Worm (Caenorhabditis elegans) whole organism, L4 larva: ENCODE data around the gene cdc-48.1.

ENCODE experiments used
- F37D6.2 ChIP-seq: sonication (generic microtip); optimal IDR thresholded peaks from 2 replicates; lab custom pipeline; 2016; ENCODE audit warnings: mild to moderate bottlenecking, missing genetic modification characterization, missing compliant biosample characterization
- F44E2.7 ChIP-seq: fragments of 200-800 bp; sonication (Bioruptor generic); IDR thresholded peaks from 2 replicates; pipeline ENCODE4 v2.1.2; 2022; ENCODE audit warnings: missing genetic modification characterization, missing compliant biosample characterization
- aha-1 ChIP-seq: fragments of 150-350 bp; peaks from one replicate; lab custom pipeline; 2014; ENCODE audit warnings: missing biosample characterization, missing genetic modification characterization
- aly-2 ChIP-seq: sonication (generic microtip); optimal IDR thresholded peaks from 2 replicates; lab custom pipeline; 2018; ENCODE audit warnings: missing biosample characterization, missing genetic modification characterization
- arid-1 ChIP-seq: fragments of 200-800 bp; sonication (Bioruptor generic); conservative IDR thresholded peaks from 2 replicates; pipeline ENCODE4 v1.3.6; 2022; ENCODE audit warnings: missing genetic modification reagents, missing genetic modification characterization, missing compliant biosample characterization
- ceh-20 ChIP-seq: fragments of 200-800 bp; sonication (Bioruptor generic); IDR thresholded peaks from 2 replicates; pipeline ENCODE4 v1.3.6; 2022; ENCODE audit warnings: missing genetic modification reagents, missing genetic modification characterization, missing compliant biosample characterization
- ceh-32 ChIP-seq: sonication (generic microtip); optimal IDR thresholded peaks from 2 replicates; lab custom pipeline; 2016; ENCODE audit warnings: mild to moderate bottlenecking, missing genetic modification characterization, missing compliant biosample characterization; ENCODE audit not compliant: poor library complexity
- ceh-44 ChIP-seq: fragments of 200-800 bp; sonication (Bioruptor generic); IDR thresholded peaks from 2 replicates; pipeline ENCODE4 v1.3.6; 2022; ENCODE audit warnings: missing genetic modification reagents, missing genetic modification characterization, missing compliant biosample characterization
- daf-12 ChIP-seq: fragments of 150-350 bp; optimal IDR thresholded peaks from 2 replicates; lab custom pipeline; 2014; ENCODE audit warnings: missing biosample characterization, missing genetic modification reagents, missing genetic modification characterization
- daf-16 ChIP-seq, 3 experiments: sonication (generic microtip); optimal IDR thresholded peaks; 2 replicates each; lab custom pipeline; 2016 to 2017; ENCODE audit warnings: missing genetic modification characterization in 3 of 3, missing genetic modification reagents in 3 of 3, mild to moderate bottlenecking in 2 of 3, missing compliant biosample characterization in 2 of 3, missing biosample characterization in 1 of 3, moderate library complexity in 1 of 3
- daf-19 ChIP-seq: fragments of 200-800 bp; sonication (Bioruptor generic); conservative IDR thresholded peaks from 2 replicates; pipeline ENCODE4 v1.3.6; 2022; ENCODE audit warnings: missing genetic modification characterization, missing compliant biosample characterization
- dmd-6 ChIP-seq: fragments of 200-800 bp; sonication (Bioruptor generic); IDR thresholded peaks from 2 replicates; pipeline ENCODE4 v1.3.6; 2022; ENCODE audit warnings: missing genetic modification reagents, missing genetic modification characterization, missing compliant biosample characterization
- dmd-9 ChIP-seq: fragments of 200-800 bp; sonication (Bioruptor generic); IDR thresholded peaks from 2 replicates; pipeline ENCODE4 v1.3.6; 2022; ENCODE audit warnings: missing genetic modification reagents, missing genetic modification characterization, missing compliant biosample characterization
- dpl-1 ChIP-seq: fragments of 150-350 bp; optimal IDR thresholded peaks from 2 replicates; lab custom pipeline; 2014; ENCODE audit warnings: missing biosample characterization, missing genetic modification reagents, missing genetic modification characterization
- duxl-1 ChIP-seq: sonication (generic microtip); optimal IDR thresholded peaks from 2 replicates; lab custom pipeline; 2016; ENCODE audit warnings: mild to moderate bottlenecking, missing genetic modification characterization, moderate library complexity, missing compliant biosample characterization; ENCODE audit not compliant: poor library complexity
- dve-1 ChIP-seq: sonication (generic microtip); optimal IDR thresholded peaks from 2 replicates; lab custom pipeline; 2017; ENCODE audit warnings: antibody characterized with exemption, mild to moderate bottlenecking, missing genetic modification characterization, missing compliant biosample characterization; ENCODE audit not compliant: insufficient read depth
- fkh-10 ChIP-seq: fragments of 150-350 bp; optimal IDR thresholded peaks from 2 replicates; lab custom pipeline; 2014; ENCODE audit warnings: missing biosample characterization, missing genetic modification reagents, missing genetic modification characterization
- hlh-11 ChIP-seq: fragments of 200-800 bp; sonication (Bioruptor generic); optimal IDR thresholded peaks from 2 replicates; lab custom pipeline; 2018; ENCODE audit warnings: mild to moderate bottlenecking, missing genetic modification characterization, missing compliant biosample characterization
- hlh-30 ChIP-seq: sonication (generic microtip); optimal IDR thresholded peaks from 2 replicates; lab custom pipeline; 2017; ENCODE audit warnings: antibody characterized with exemption, mild to moderate bottlenecking, missing genetic modification characterization, missing compliant biosample characterization; ENCODE audit not compliant: insufficient read depth
- hmg-1.1 ChIP-seq: fragments of 200-800 bp; sonication (Bioruptor generic); IDR thresholded peaks from 2 replicates; pipeline ENCODE4 v1.3.6; 2022; ENCODE audit warnings: missing genetic modification reagents, missing genetic modification characterization, missing compliant biosample characterization
- lim-7 ChIP-seq: fragments of 200-800 bp; sonication (Bioruptor generic); IDR thresholded peaks from 2 replicates; pipeline ENCODE4 v1.3.6; 2022; ENCODE audit warnings: missing genetic modification characterization, missing compliant biosample characterization
- lin-1 ChIP-seq: fragments of 200-800 bp; sonication (Bioruptor generic); IDR thresholded peaks from 2 replicates; pipeline ENCODE4 v1.3.6; 2022; ENCODE audit warnings: missing genetic modification reagents, missing genetic modification characterization, missing compliant biosample characterization
- lin-13 ChIP-seq: fragments of 150-350 bp; optimal IDR thresholded peaks from 2 replicates; lab custom pipeline; 2014; ENCODE audit warnings: missing biosample characterization, missing genetic modification reagents, missing genetic modification characterization
- lin-15B ChIP-seq: fragments of 150-350 bp; sonication (generic microtip); optimal IDR thresholded peaks from 3 replicates; lab custom pipeline; 2014; ENCODE audit warnings: missing biosample characterization, missing genetic modification characterization
- lsy-2 ChIP-seq, 2 experiments: fragments of 150-350 bp in 1 of 2; sonication (generic microtip) in 1 of 2; optimal IDR thresholded peaks; 2 replicates each; lab custom pipeline; 2014 to 2017; ENCODE audit warnings: missing biosample characterization in 2 of 2, missing genetic modification characterization in 2 of 2
- madf-5 ChIP-seq, 2 experiments: fragments of 200-800 bp; sonication (Bioruptor generic); IDR thresholded peaks; 2 replicates each; pipeline ENCODE4 v1.3.6; 2022; ENCODE audit warnings: missing compliant biosample characterization in 2 of 2, missing genetic modification characterization in 2 of 2
- mdl-1 ChIP-seq, 2 experiments: fragments of 150-350 bp in 1 of 2; sonication (generic microtip) in 1 of 2; optimal IDR thresholded peaks; 2 replicates each; lab custom pipeline; 2014 to 2017; ENCODE audit warnings: missing biosample characterization in 2 of 2, missing genetic modification characterization in 2 of 2
- mep-1 ChIP-seq: fragments of 150-350 bp; sonication (generic microtip); optimal IDR thresholded peaks from 3 replicates; lab custom pipeline; 2014; ENCODE audit warnings: missing biosample characterization, missing genetic modification characterization
- mxl-3 ChIP-seq: fragments of 200-800 bp; sonication (Bioruptor generic); optimal IDR thresholded peaks from 2 replicates; lab custom pipeline; 2018; ENCODE audit warnings: mild to moderate bottlenecking, missing genetic modification characterization, missing compliant biosample characterization
- nhr-237 ChIP-seq: sonication (generic microtip); optimal IDR thresholded peaks from 2 replicates; lab custom pipeline; 2017; ENCODE audit warnings: missing biosample characterization, missing genetic modification characterization
- nhr-25 ChIP-seq: sonication (generic microtip); optimal IDR thresholded peaks from 2 replicates; lab custom pipeline; 2017; ENCODE audit warnings: missing genetic modification characterization, mild to moderate bottlenecking, missing compliant biosample characterization, antibody characterized with exemption, moderate library complexity, borderline replicate concordance; ENCODE audit not compliant: insufficient read depth
- nhr-28 ChIP-seq: fragments of 150-350 bp; optimal IDR thresholded peaks from 2 replicates; lab custom pipeline; 2014; ENCODE audit warnings: missing biosample characterization, missing genetic modification characterization
- nhr-48 ChIP-seq: sonication (generic microtip); optimal IDR thresholded peaks from 2 replicates; lab custom pipeline; 2016; ENCODE audit warnings: mild to moderate bottlenecking, missing genetic modification characterization, missing compliant biosample characterization
- nhr-6 ChIP-seq: fragments of 150-350 bp; optimal IDR thresholded peaks from 2 replicates; lab custom pipeline; 2014; ENCODE audit warnings: missing biosample characterization, missing genetic modification characterization
- pha-4 ChIP-seq, 2 experiments: fragments of 150-350 bp in 1 of 2; fragments of 200-800 bp in 1 of 2; sonication (Bioruptor generic) in 1 of 2; IDR thresholded peaks in 1 of 2; optimal IDR thresholded peaks in 1 of 2; 2 replicates each; pipeline versions ENCODE4 v1.3.6 to Lab custom; 2014 to 2022; ENCODE audit warnings: missing genetic modification characterization in 2 of 2, missing genetic modification reagents in 2 of 2, missing biosample characterization in 1 of 2, missing compliant biosample characterization in 1 of 2
- php-3 ChIP-seq: fragments of 200-800 bp; sonication (Bioruptor generic); IDR thresholded peaks from 2 replicates; pipeline ENCODE4 v1.3.6; 2022; ENCODE audit warnings: missing genetic modification reagents, missing genetic modification characterization, missing compliant biosample characterization
- pqm-1 ChIP-seq: sonication (generic microtip); optimal IDR thresholded peaks from 2 replicates; lab custom pipeline; 2017; ENCODE audit warnings: missing biosample characterization, missing genetic modification characterization
- rbr-2 ChIP-seq: sonication (generic microtip); optimal IDR thresholded peaks from 2 replicates; lab custom pipeline; 2016; ENCODE audit warnings: missing genotype, missing genetic modification characterization, missing compliant biosample characterization
- snpc-1.2 ChIP-seq: fragments of 200-800 bp; sonication (Bioruptor generic); IDR thresholded peaks from 2 replicates; pipeline ENCODE4 v1.3.6; 2022; ENCODE audit warnings: missing genetic modification reagents, missing genetic modification characterization, missing compliant biosample characterization
- spr-1 ChIP-seq: sonication (generic microtip); optimal IDR thresholded peaks from 2 replicates; lab custom pipeline; 2016; ENCODE audit warnings: mild to moderate bottlenecking, missing genetic modification characterization, missing compliant biosample characterization
- unc-39 ChIP-seq: sonication (generic microtip); optimal IDR thresholded peaks from 2 replicates; lab custom pipeline; 2017; ENCODE audit warnings: missing biosample characterization, missing genetic modification characterization
- unc-62 ChIP-seq, 3 experiments: fragments of 150-350 bp in 1 of 3; sonication (generic microtip); optimal IDR thresholded peaks in 2 of 3; peaks in 1 of 3; 1 replicate in 1 of 3; 2 replicates in 2 of 3; lab custom pipeline; 2014 to 2017; ENCODE audit warnings: missing biosample characterization in 3 of 3, missing genetic modification characterization in 3 of 3, missing genetic modification reagents in 3 of 3, missing genotype in 1 of 3
- vab-7 ChIP-seq: fragments of 200-800 bp; sonication (Bioruptor generic); IDR thresholded peaks from 2 replicates; pipeline ENCODE4 v1.3.6; 2022; ENCODE audit warnings: missing genetic modification reagents, missing genetic modification characterization, missing compliant biosample characterization
- zfp-3 ChIP-seq: fragments of 200-800 bp; sonication (Bioruptor generic); conservative IDR thresholded peaks from 2 replicates; pipeline ENCODE4 v1.3.6; 2022; ENCODE audit warnings: missing genetic modification reagents, missing genetic modification characterization, missing compliant biosample characterization

The cdc-48.1 gene

DNA sequence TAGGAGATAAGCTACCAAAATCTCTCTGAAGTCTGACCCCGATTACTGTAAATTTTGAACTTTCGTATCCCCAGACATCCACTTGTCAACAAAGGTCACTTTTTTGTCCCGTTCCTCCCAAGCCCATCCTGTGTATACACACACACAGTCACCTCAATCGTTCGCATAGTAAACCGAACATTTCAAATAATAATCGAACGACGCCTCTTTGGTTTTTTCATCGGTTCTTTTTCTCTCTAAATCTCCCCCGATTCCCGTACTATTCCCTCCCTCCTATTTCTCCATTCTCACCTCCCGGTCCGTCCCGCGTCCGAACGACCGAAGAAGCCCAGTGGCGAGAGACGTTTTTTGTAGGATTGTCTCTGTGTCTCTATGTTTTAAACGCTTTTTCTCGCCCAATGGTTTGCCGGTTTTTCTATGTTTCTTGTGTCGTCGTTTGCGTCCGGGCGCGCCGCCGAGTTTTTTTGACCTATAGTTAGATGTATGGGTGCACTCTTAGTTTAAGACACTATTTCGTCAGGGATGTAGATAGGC lies 33.9 kb downstream of the cdc-48.1 start:
- TF ChIP-seq hlh-11 (tag; lab: Kevin White, UChicago) = peak; percentile 78
- peak; percentile 4 for TF ChIP-seq hlh-30
- peak in 1 of 2 experiments; percentile 28 for TF ChIP-seq lsy-2 (tag; optimal IDR thresholded peaks at IDR 0.05; lab: Kevin White, UChicago)
- peak; percentile 32; the same call in 1 of the 2 replicates for TF ChIP-seq ceh-20 (GFP tag; lab: Robert Waterston, UW)
- TF ChIP-seq ceh-32 = no peak
- peak; percentile 34 for TF ChIP-seq mep-1 (tag; lab: Kevin White, UChicago)
- no peak for TF ChIP-seq lin-15B (tag; lab: Kevin White, UChicago)
- peak; percentile 78 for TF ChIP-seq dve-1 (tag; lab: Kevin White, UChicago)
- TF ChIP-seq unc-39 = no peak
- TF ChIP-seq zfp-3 (GFP tag; lab: Robert Waterston, UW) = no peak
- peak; percentile 27 for TF ChIP-seq rbr-2 (tag; lab: Kevin White, UChicago)
- TF ChIP-seq spr-1 (tag; lab: Kevin White, UChicago) = peak; percentile 30
- TF ChIP-seq nhr-48 (tag; lab: Kevin White, UChicago) = peak; percentile 74
- 0 out of 2 replicates have a peak, but pooled peaks have one; percentile 24 for TF ChIP-seq dmd-6 (GFP tag; lab: Robert Waterston, UW)
- peak; percentile 69 for TF ChIP-seq aha-1
- TF ChIP-seq arid-1 (GFP tag; lab: Robert Waterston, UW) = 0 out of 2 replicates have a peak, but pooled peaks have one; percentile 26
- TF ChIP-seq nhr-28 (tag; lab: Kevin White, UChicago) = peak; percentile 28
- TF ChIP-seq mdl-1 (tag; optimal IDR thresholded peaks at IDR 0.05; lab: Kevin White, UChicago) = peak in 1 of 2 experiments; percentile 58
- TF ChIP-seq F37D6.2 = no peak
- TF ChIP-seq pha-4 (GFP tag; IDR thresholded peaks at IDR 0.05; lab: Robert Waterston, UW) = no peak
- TF ChIP-seq pha-4 (tag; optimal IDR thresholded peaks at IDR 0.05; lab: Kevin White, UChicago) = peak; percentile 86
- peak; percentile 4 for TF ChIP-seq dpl-1 (GFP tag; lab: Kevin White, UChicago)
- peak; percentile 33 for TF ChIP-seq nhr-6
- TF ChIP-seq, all 104 proteins: peak for 17

DNA sequence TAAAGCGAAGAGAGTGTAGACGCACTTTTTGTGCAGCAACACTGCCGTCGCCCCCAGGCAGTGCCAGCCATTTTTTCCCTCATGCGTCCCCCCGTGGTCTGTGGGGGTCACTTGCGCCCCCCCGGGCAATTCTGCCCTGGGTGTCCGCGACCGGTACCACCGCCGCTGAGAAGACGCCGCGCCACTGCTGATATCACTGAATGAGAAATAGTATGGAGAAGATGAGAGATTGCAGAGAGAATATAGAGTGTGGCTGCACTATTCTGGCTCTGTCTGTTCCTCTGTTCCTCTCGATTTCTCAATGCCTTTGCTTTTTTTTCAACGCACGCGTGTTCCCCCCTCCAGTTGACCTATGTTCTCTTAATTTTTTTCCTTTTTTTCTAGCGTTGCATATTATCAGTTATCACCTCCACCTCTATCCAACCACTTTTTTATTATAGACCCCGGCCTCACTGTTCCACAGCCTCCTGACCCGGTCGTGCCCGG lies 35.5 kb downstream of the cdc-48.1 start, which contains the start of gene mab-10:
TSS of gene mab-10 (plus strand) at position 436 of the 486 bp plus-strand sequence.
- TF ChIP-seq fkh-10 (GFP tag; lab: Kevin White, UChicago) (no peak), nhr-28 (tag; lab: Kevin White, UChicago) (peak; percentile 64), dmd-6 (GFP tag; lab: Robert Waterston, UW) (peak; percentile 44), hlh-11 (tag; lab: Kevin White, UChicago) (peak; percentile 90), nhr-25 (peak; percentile 85), madf-5 (GFP tag; IDR thresholded peaks at IDR 0.05; lab: Robert Waterston, UW) (0 out of 4 replicates have a peak, but pooled peaks of 1 of the 2 experiments have one; percentile 25), php-3 (GFP tag; lab: Robert Waterston, UW) (peak; percentile 71; the same call in 1 of the 2 replicates), ceh-20 (GFP tag; lab: Robert Waterston, UW) (peak; percentile 46; the same call in 1 of the 2 replicates), dve-1 (tag; lab: Kevin White, UChicago) (peak; percentile 67), dmd-9 (GFP tag; lab: Robert Waterston, UW) (no peak), aly-2 (tag; lab: Kevin White, UChicago) (no peak), lsy-2 (tag; optimal IDR thresholded peaks at IDR 0.05; lab: Kevin White, UChicago) (peak in 1 of 2 experiments; percentile 53), daf-19 (GFP tag; lab: Robert Waterston, UW) (no peak), snpc-1.2 (GFP tag; lab: Robert Waterston, UW) (no peak), lim-7 (GFP tag; lab: Robert Waterston, UW) (0 out of 2 replicates have a peak, but pooled peaks have one; percentile 7), pqm-1 (tag; lab: Kevin White, UChicago) (peak; percentile 15), lin-13 (no peak), unc-62 (GFP tag; optimal IDR thresholded peaks at IDR 0.05 in 1 of 2; lab: Kevin White, UChicago) (no peak), unc-62 (tag; optimal IDR thresholded peaks at IDR 0.05; lab: Kevin White, UChicago) (no peak), lin-1 (GFP tag; lab: Robert Waterston, UW) (peak; percentile 23; the same call in 1 of the 2 replicates), ceh-32 (peak; percentile 40), hmg-1.1 (peak; percentile 78), mxl-3 (GFP tag; lab: Kevin White, UChicago) (peak; percentile 83), mdl-1 (tag; optimal IDR thresholded peaks at IDR 0.05; lab: Kevin White, UChicago) (peak; percentile 14 to 80), ceh-44 (no peak), vab-7 (GFP tag; lab: Robert Waterston, UW) (0 out of 2 replicates have a peak, but pooled peaks have one; percentile 20), daf-16 (GFP tag; optimal IDR thresholded peaks at IDR 0.05; lab: Kevin White, UChicago) (peak in 1 of 2 experiments; percentile 26), daf-16 (tag; optimal IDR thresholded peaks at IDR 0.05; lab: Kevin White, UChicago) (peak; percentile 40), F44E2.7 (0 out of 2 replicates have a peak, but pooled peaks have one; percentile 19), nhr-237 (tag; lab: Kevin White, UChicago) (no peak), daf-12 (tag; lab: Kevin White, UChicago) (no peak), duxl-1 (peak; percentile 20)
